Worm (Caenorhabditis elegans): ENCODE results near the gene T26A8.3.

ce11 chrIV:8385662-8386061 is 40.8 kb downstream of the T26A8.3 start:
- TF ChIP-seq lin-39 (tag; optimal IDR thresholded peaks at IDR 0.05) (no peak), pqm-1 (tag; optimal IDR thresholded peaks at IDR 0.05) (no peak), R02D3.7 (tag; optimal IDR thresholded peaks at IDR 0.05) (no peak), ceh-9 (tag; optimal IDR thresholded peaks at IDR 0.05) (no peak), nhr-25 (tag; optimal IDR thresholded peaks at IDR 0.05) (no peak), mdl-1 (tag; optimal IDR thresholded peaks at IDR 0.05) (no peak), nhr-11 (tag; optimal IDR thresholded peaks at IDR 0.05) (no peak), zag-1 (tag; optimal IDR thresholded peaks at IDR 0.05) (no peak)
